Fruit fly (Drosophila melanogaster): ENCODE data around the gene dac.

The dac gene

dm6 chr2L:16492617-16493203, 6.9 kb upstream of the dac start (continued):
- TF ChIP-seq dmrt99B (tag; optimal IDR thresholded peaks at IDR 0.05) (peak; percentile 89), CG32767 (GFP tag; IDR thresholded peaks at IDR 0.05) (peak; percentile 67; the same call in 1 of the 2 replicates), trh (GFP tag; optimal IDR thresholded peaks at IDR 0.05) (no peak), CG31441 (GFP tag; IDR thresholded peaks at IDR 0.05) (peak; percentile 79), peb (GFP tag; IDR thresholded peaks at IDR 0.05) (peak; percentile 65), BtbVII (GFP tag; optimal IDR thresholded peaks at IDR 0.05) (peak; percentile 53), stwl (tag; optimal IDR thresholded peaks at IDR 0.05) (no peak), CG30431 (GFP tag; optimal IDR thresholded peaks at IDR 0.05) (peak; percentile 68), pzg (GFP tag; optimal IDR thresholded peaks at IDR 0.05) (no peak), ato (GFP tag; IDR thresholded peaks at IDR 0.05; ENCODE audit: partially characterized antibody) (no peak), kay (GFP tag; optimal IDR thresholded peaks at IDR 0.05) (peak; percentile 38), CG17359 (tag; optimal IDR thresholded peaks at IDR 0.05) (peak; percentile 79), Dp (GFP tag; optimal IDR thresholded peaks at IDR 0.05) (no peak), hkb (optimal IDR thresholded peaks at IDR 0.05) (no peak), hkb (GFP tag; IDR thresholded peaks at IDR 0.05) (peak; percentile 85), org-1 (GFP tag; optimal IDR thresholded peaks at IDR 0.05) (peak; percentile 67), CG8765 (GFP tag; IDR thresholded peaks at IDR 0.05) (no peak), wek (GFP tag; optimal IDR thresholded peaks at IDR 0.05) (peak; percentile 43), CG1603 (tag; optimal IDR thresholded peaks at IDR 0.05) (peak; percentile 87), CG8089 (GFP tag; optimal IDR thresholded peaks at IDR 0.05) (peak; percentile 44), psq (GFP tag; optimal IDR thresholded peaks at IDR 0.05) (no peak), kni (GFP tag; optimal IDR thresholded peaks at IDR 0.05) (peak; percentile 67), Mad (GFP tag; optimal IDR thresholded peaks at IDR 0.05) (peak; percentile 63), CG17612 (GFP tag; IDR thresholded peaks at IDR 0.05) (no peak; the same call in 1 of the 2 replicates), ERR (GFP tag; optimal IDR thresholded peaks at IDR 0.05) (no peak), TFAM (GFP tag; optimal IDR thresholded peaks at IDR 0.05) (peak; percentile 48), CG11560 (tag; IDR thresholded peaks at IDR 0.05) (peak; percentile 18; the same call in 1 of the 3 replicates), CG16813 (GFP tag; IDR thresholded peaks at IDR 0.05; ENCODE audit: partially characterized antibody) (no peak), CG34422 (GFP tag; IDR thresholded peaks at IDR 0.05) (peak; percentile 84), mirr (GFP tag; optimal IDR thresholded peaks at IDR 0.05) (no peak), CG7928 (GFP tag; optimal IDR thresholded peaks at IDR 0.05) (no peak), Deaf1 (tag; optimal IDR thresholded peaks at IDR 0.05) (peak; percentile 41), dysf (GFP tag; IDR thresholded peaks at IDR 0.05) (peak; percentile 88), Hr39 (optimal IDR thresholded peaks at IDR 0.05) (no peak), wdn (GFP tag; IDR thresholded peaks at IDR 0.05) (peak; percentile 60), tna (GFP tag; IDR thresholded peaks at IDR 0.05; ENCODE audit: partially characterized antibody) (no peak), Ada2b (GFP tag; IDR thresholded peaks at IDR 0.05) (peak; percentile 65; the same call in 1 of the 2 replicates), az2 (GFP tag; optimal IDR thresholded peaks at IDR 0.05) (peak; percentile 83), Rfx (GFP tag; IDR thresholded peaks at IDR 0.05) (peak; percentile 81), Spps (tag; optimal IDR thresholded peaks at IDR 0.05) (peak; percentile 50), CG12744 (GFP tag; optimal IDR thresholded peaks at IDR 0.05) (peak; percentile 52), Xrp1 (GFP tag; IDR thresholded peaks at IDR 0.05) (peak; percentile 86), CG1647 (GFP tag; optimal IDR thresholded peaks at IDR 0.05) (no peak), MBD-R2 (GFP tag; IDR thresholded peaks at IDR 0.05) (peak; percentile 38; the same call in 1 of the 2 replicates), CG10274 (GFP tag; optimal IDR thresholded peaks at IDR 0.05) (peak; percentile 61), CG33557 (GFP tag; optimal IDR thresholded peaks at IDR 0.05) (peak; percentile 76), ttk (GFP tag; IDR thresholded peaks at IDR 0.05) (peak; percentile 72), lilli (GFP tag; optimal IDR thresholded peaks at IDR 0.05) (peak; percentile 77), Pdp1 (GFP tag; optimal IDR thresholded peaks at IDR 0.05) (peak; percentile 73 to 94), CG17186 (GFP tag; optimal IDR thresholded peaks at IDR 0.05) (peak; percentile 6), CrebB (tag; optimal IDR thresholded peaks at IDR 0.05) (peak; percentile 75)

Data from whole organism, embryonic.